Worm (Caenorhabditis elegans): ENCODE results near the gene C38H2.3.

Gene C38H2.3

ce11 chrIII:10415822-10416221 is 29.4 kb upstream of the C38H2.3 start, which contains the start of gene ymel-1 (continued):
- TF ChIP-seq sptf-1 (tag; optimal IDR thresholded peaks at IDR 0.05) (no peak), efl-1 (optimal IDR thresholded peaks at IDR 0.05) (peak; percentile 31 to 43), efl-1 (GFP tag; optimal IDR thresholded peaks at IDR 0.05 in 1 of 2) (peak in 1 of 2 experiments; percentile 49), lin-39 (tag; optimal IDR thresholded peaks at IDR 0.05) (no peak), ceh-8 (GFP tag; optimal IDR thresholded peaks at IDR 0.05) (no peak), irx-1 (tag; optimal IDR thresholded peaks at IDR 0.05) (no peak), nhr-20 (tag; optimal IDR thresholded peaks at IDR 0.05) (peak; percentile 33), snu-23 (GFP tag; optimal IDR thresholded peaks at IDR 0.05) (peak; percentile 41), mep-1 (tag; optimal IDR thresholded peaks at IDR 0.05) (peak; percentile 59), fkh-8 (tag; optimal IDR thresholded peaks at IDR 0.05) (no peak), lin-15B (tag; optimal IDR thresholded peaks at IDR 0.05) (peak; percentile 56), nhr-19 (GFP tag; conservative IDR thresholded peaks at IDR 0.05) (peak; percentile 27; the same call in 1 of the 2 replicates), mdl-1 (tag; optimal IDR thresholded peaks at IDR 0.05) (peak in 1 of 2 experiments; percentile 34), skn-1 (tag; optimal IDR thresholded peaks at IDR 0.05) (peak; percentile 17), nhr-77 (tag; optimal IDR thresholded peaks at IDR 0.05) (no peak), unc-86 (tag; optimal IDR thresholded peaks at IDR 0.05) (no peak), C16A3.4 (tag; optimal IDR thresholded peaks at IDR 0.05) (peak; percentile 30), lsy-2 (tag; optimal IDR thresholded peaks at IDR 0.05) (peak; percentile 11 to 49)

- TF ChIP-seq nhr-77 (tag; optimal IDR thresholded peaks at IDR 0.05): peak; percentile 91
- peak; percentile 94 for TF ChIP-seq irx-1 (tag; optimal IDR thresholded peaks at IDR 0.05)
- TF ChIP-seq mab-9 (GFP tag; IDR thresholded peaks at IDR 0.05): peak; percentile 91
- peak; percentile 76 for TF ChIP-seq fkh-4 (tag; optimal IDR thresholded peaks at IDR 0.05; ENCODE audit: borderline replicate concordance)
- peak; percentile 94 for TF ChIP-seq C04F5.9 (tag; optimal IDR thresholded peaks at IDR 0.05)
- TF ChIP-seq efl-1 (optimal IDR thresholded peaks at IDR 0.05): peak; percentile 95 to 97
- TF ChIP-seq efl-1 (GFP tag; optimal IDR thresholded peaks at IDR 0.05 in 1 of 2): peak; percentile 90 to 99
- TF ChIP-seq unc-98 (GFP tag; IDR thresholded peaks at IDR 0.05): peak; percentile 66; the same call in 1 of the 2 replicates
- TF ChIP-seq C16A3.4 (tag; optimal IDR thresholded peaks at IDR 0.05): peak; percentile 88
- peak; percentile 82 for TF ChIP-seq mef-2 (tag; optimal IDR thresholded peaks at IDR 0.05)
- peak; percentile 52 for TF ChIP-seq C34B4.2 (tag; optimal IDR thresholded peaks at IDR 0.05)
- peak in 1 of 2 experiments; percentile 7 for TF ChIP-seq egl-27 (tag; optimal IDR thresholded peaks at IDR 0.05)
- TF ChIP-seq lir-3 (tag; optimal IDR thresholded peaks at IDR 0.05; ENCODE audit: poor library complexity): no peak
- peak; percentile 71 for TF ChIP-seq aly-2 (tag; optimal IDR thresholded peaks at IDR 0.05)
- peak in 3 of 6 experiments; percentile 71 to 95 (median 91) for TF ChIP-seq elt-3 (tag; optimal IDR thresholded peaks at IDR 0.05)
- peak; percentile 97 for TF ChIP-seq nhr-20 (tag; optimal IDR thresholded peaks at IDR 0.05)
- TF ChIP-seq snu-23 (GFP tag; optimal IDR thresholded peaks at IDR 0.05): peak; percentile 98
- TF ChIP-seq ztf-11 (tag; optimal IDR thresholded peaks at IDR 0.05): peak in 1 of 2 experiments; percentile 80
- no peak for TF ChIP-seq vab-15 (tag; optimal IDR thresholded peaks at IDR 0.05)
- peak; percentile 87 for TF ChIP-seq sup-37 (GFP tag; optimal IDR thresholded peaks at IDR 0.05)
- peak; percentile 93 for TF ChIP-seq grh-1 (GFP tag; IDR thresholded peaks at IDR 0.05)
- no peak for TF ChIP-seq pqm-1 (tag; optimal IDR thresholded peaks at IDR 0.05)
- no peak for TF ChIP-seq Y116A8C.19 (tag; optimal IDR thresholded peaks at IDR 0.05; ENCODE audit: borderline replicate concordance)
- peak; percentile 96 for TF ChIP-seq rnt-1 (tag; optimal IDR thresholded peaks at IDR 0.05)
- no peak for TF ChIP-seq ceh-63 (GFP tag; optimal IDR thresholded peaks at IDR 0.05)
- TF ChIP-seq snpc-4 (tag; optimal IDR thresholded peaks at IDR 0.05): peak; percentile 83
- TF ChIP-seq nhr-47 (tag; optimal IDR thresholded peaks at IDR 0.05): peak; percentile 98
- no peak for TF ChIP-seq nhr-84 (tag; optimal IDR thresholded peaks at IDR 0.05)
- TF ChIP-seq hlh-4 (tag; optimal IDR thresholded peaks at IDR 0.05): no peak
- peak; percentile 85 for TF ChIP-seq elt-2 (tag; optimal IDR thresholded peaks at IDR 0.05)
- no peak for TF ChIP-seq hlh-17 (GFP tag; optimal IDR thresholded peaks at IDR 0.05; ENCODE audit: borderline replicate concordance)
- TF ChIP-seq isw-1 (GFP tag; IDR thresholded peaks at IDR 0.05): peak; percentile 98
- TF ChIP-seq fos-1 (tag; optimal IDR thresholded peaks at IDR 0.05): peak; percentile 92
- peak; percentile 97 for TF ChIP-seq tbx-2 (tag; optimal IDR thresholded peaks at IDR 0.05)
- TF ChIP-seq pag-3 (tag; optimal IDR thresholded peaks at IDR 0.05; ENCODE audit: borderline replicate concordance, insufficient read depth): peak; percentile 57
- peak; percentile 70 for TF ChIP-seq F16B12.6 (tag; optimal IDR thresholded peaks at IDR 0.05)
- peak; percentile 86 for TF ChIP-seq fkh-10 (GFP tag; optimal IDR thresholded peaks at IDR 0.05)
- TF ChIP-seq mdl-1 (tag; optimal IDR thresholded peaks at IDR 0.05): peak in 1 of 2 experiments; percentile 85
- peak; percentile 77 for TF ChIP-seq hpl-2 (GFP tag; optimal IDR thresholded peaks at IDR 0.05)
- TF ChIP-seq nhr-19 (GFP tag; conservative IDR thresholded peaks at IDR 0.05): peak; percentile 97
- TF ChIP-seq skn-1 (tag; optimal IDR thresholded peaks at IDR 0.05): peak; percentile 93
Observed at ce11 chrIII:10407198-10407663, 20.9 kb upstream of the C38H2.3 start, which contains the start of gene hat-1. hat-1 (minus strand) TSS chrIII:10407248.
